Worm (Caenorhabditis elegans) whole organism, early embryonic: Measurements from ENCODE around the gene B0564.2.

ENCODE experiments used
- B0310.2 ChIP-seq: sonication (generic microtip); optimal IDR thresholded peaks from 2 replicates; lab custom pipeline; 2016; ENCODE audit warnings: mild to moderate bottlenecking, missing genetic modification characterization, missing compliant biosample characterization
- F13C5.2 ChIP-seq: sonication (generic microtip); optimal IDR thresholded peaks from 2 replicates; lab custom pipeline; 2017; ENCODE audit warnings: mild to moderate bottlenecking, missing genetic modification characterization, inconsistent platforms, missing compliant biosample characterization
- aly-1 ChIP-seq: sonication (generic microtip); optimal IDR thresholded peaks from 2 replicates; lab custom pipeline; 2016; ENCODE audit warnings: missing genetic modification characterization, missing compliant biosample characterization
- ama-1 ChIP-seq: fragments of 150-350 bp; optimal IDR thresholded peaks from 2 replicates; lab custom pipeline; 2014
- ceh-13 ChIP-seq: fragments of 200-800 bp; sonication (Bioruptor generic); optimal IDR thresholded peaks from 2 replicates; lab custom pipeline; 2018; ENCODE audit warnings: mild to moderate bottlenecking, missing genetic modification characterization, missing compliant biosample characterization
- ceh-36 ChIP-seq: sonication (generic microtip); optimal IDR thresholded peaks from 2 replicates; lab custom pipeline; 2016; ENCODE audit warnings: missing genetic modification characterization, inconsistent platforms, missing compliant biosample characterization
- ets-7 ChIP-seq: sonication (generic microtip); optimal IDR thresholded peaks from 2 replicates; lab custom pipeline; 2016; ENCODE audit warnings: missing genotype, missing genetic modification characterization, missing compliant biosample characterization
- flt-1 ChIP-seq: fragments of 200-800 bp; sonication (Bioruptor generic); IDR thresholded peaks from 2 replicates; pipeline ENCODE4 v1.3.6; 2022; ENCODE audit warnings: missing genetic modification characterization, missing compliant biosample characterization
- hmbx-1 ChIP-seq: sonication (generic microtip); optimal IDR thresholded peaks from 2 replicates; lab custom pipeline; 2016; ENCODE audit warnings: mild to moderate bottlenecking, missing genetic modification characterization, missing compliant biosample characterization
- hmg-4 ChIP-seq: fragments of 200-800 bp; sonication (Bioruptor generic); optimal IDR thresholded peaks from 2 replicates; lab custom pipeline; 2018; ENCODE audit warnings: mild to moderate bottlenecking, missing genetic modification characterization, missing compliant biosample characterization
- hnd-1 ChIP-seq: sonication (generic microtip); optimal IDR thresholded peaks from 2 replicates; lab custom pipeline; 2016; ENCODE audit warnings: missing genetic modification characterization, missing compliant biosample characterization
- pes-1 ChIP-seq: fragments of 200-800 bp; sonication (Bioruptor generic); IDR thresholded peaks from 2 replicates; pipeline ENCODE4 v1.3.6; 2022; ENCODE audit warnings: missing genetic modification reagents, missing genetic modification characterization, missing compliant biosample characterization
- scrt-1 ChIP-seq: fragments of 200-800 bp; sonication (Bioruptor generic); IDR thresholded peaks from 2 replicates; pipeline ENCODE4 v1.3.6; 2022; ENCODE audit warnings: missing genetic modification characterization, missing compliant biosample characterization
- sea-1 ChIP-seq: fragments of 200-800 bp; sonication (Bioruptor generic); conservative IDR thresholded peaks from 2 replicates; pipeline ENCODE4 v1.3.6; 2022; ENCODE audit warnings: missing genetic modification characterization, missing compliant biosample characterization
- tbx-11 ChIP-seq: fragments of 200-800 bp; sonication (Bioruptor generic); IDR thresholded peaks from 2 replicates; pipeline ENCODE4 v1.3.6; 2022; ENCODE audit warnings: missing genetic modification characterization, missing compliant biosample characterization
- tbx-37 ChIP-seq: fragments of 200-800 bp; sonication (Bioruptor generic); conservative IDR thresholded peaks from 2 replicates; pipeline ENCODE4 v1.3.6; 2022; ENCODE audit warnings: missing genetic modification reagents, missing genetic modification characterization, missing compliant biosample characterization
- tra-4 ChIP-seq: sonication (generic microtip); optimal IDR thresholded peaks from 2 replicates; lab custom pipeline; 2017; ENCODE audit warnings: missing genetic modification characterization, missing compliant biosample characterization

Gene B0564.2

ce11 chrIV:13071445-13071844 lies 36.0 kb upstream of the B0564.2 start, which contains the start of gene scl-8:
scl-8 (plus strand) TSS chrIV:13071745.
- TF ChIP-seq ceh-13 (GFP tag; lab: Kevin White, UChicago) (no peak), B0310.2 (tag; lab: Kevin White, UChicago) (no peak), flt-1 (no peak), F13C5.2 (tag; lab: Kevin White, UChicago) (no peak), hmbx-1 (tag; lab: Kevin White, UChicago) (no peak), pes-1 (GFP tag; lab: Robert Waterston, UW) (no peak), aly-1 (tag; lab: Kevin White, UChicago) (no peak)

- TF ChIP-seq tra-4 (tag; lab: Kevin White, UChicago) (no peak), aly-1 (tag; lab: Kevin White, UChicago) (no peak), ama-1 (no peak), pes-1 (GFP tag; lab: Robert Waterston, UW) (no peak), tbx-37 (GFP tag; lab: Robert Waterston, UW) (no peak), hmbx-1 (tag; lab: Kevin White, UChicago) (no peak), ets-7 (tag; lab: Kevin White, UChicago) (no peak), ceh-36 (tag; lab: Kevin White, UChicago) (no peak), F13C5.2 (tag; lab: Kevin White, UChicago) (no peak), sea-1 (GFP tag; lab: Robert Waterston, UW) (no peak), tbx-11 (GFP tag; lab: Robert Waterston, UW) (no peak), B0310.2 (tag; lab: Kevin White, UChicago) (no peak), flt-1 (no peak), ceh-13 (GFP tag; lab: Kevin White, UChicago) (no peak)
Measured at ce11 chrIV:13075625-13076252, 31.7 kb upstream of the B0564.2 start.

DNA sequence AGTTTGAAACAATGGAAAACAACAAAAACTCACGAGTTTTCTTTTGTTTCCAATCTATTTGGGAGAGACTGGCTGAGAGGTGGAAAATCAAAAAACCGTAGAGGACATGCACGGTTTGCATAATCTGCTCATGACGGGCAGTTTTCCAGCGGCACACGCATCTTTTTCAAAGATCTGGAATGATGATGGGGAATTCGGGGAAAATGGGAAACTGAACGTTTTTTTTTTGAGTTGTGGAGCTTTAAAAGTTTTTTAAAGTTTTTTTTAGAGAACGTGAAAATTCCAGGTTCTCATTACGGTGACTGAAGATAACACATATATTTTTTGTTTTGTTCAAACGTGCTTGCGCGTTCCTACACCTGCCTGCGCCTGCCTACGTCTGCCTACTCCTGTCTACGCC lies 30.8 kb upstream of the B0564.2 start, which contains the start of gene C39E9.7:
TSS of gene C39E9.7 (minus strand) at position 101 of the 400 bp plus-strand sequence.
- no peak for TF ChIP-seq F13C5.2 (tag; lab: Kevin White, UChicago)
- no peak for TF ChIP-seq hnd-1
- TF ChIP-seq tra-4 (tag; lab: Kevin White, UChicago) = no peak
- no peak for TF ChIP-seq tbx-37 (GFP tag; lab: Robert Waterston, UW)
- TF ChIP-seq flt-1 = no peak
- no peak for TF ChIP-seq B0310.2 (tag; lab: Kevin White, UChicago)
- no peak for TF ChIP-seq ceh-36 (tag; lab: Kevin White, UChicago)
- no peak for TF ChIP-seq hmbx-1 (tag; lab: Kevin White, UChicago)
- no peak for TF ChIP-seq ets-7 (tag; lab: Kevin White, UChicago)
- no peak for TF ChIP-seq hmg-4 (GFP tag; lab: Kevin White, UChicago)
- TF ChIP-seq sea-1 (GFP tag; lab: Robert Waterston, UW) = no peak
- TF ChIP-seq ama-1 = no peak
- no peak for TF ChIP-seq tbx-11 (GFP tag; lab: Robert Waterston, UW)
- TF ChIP-seq aly-1 (tag; lab: Kevin White, UChicago) = no peak
- no peak for TF ChIP-seq pes-1 (GFP tag; lab: Robert Waterston, UW)
- no peak for TF ChIP-seq scrt-1 (GFP tag; lab: Robert Waterston, UW)
- TF ChIP-seq ceh-13 (GFP tag; lab: Kevin White, UChicago) = no peak

DNA sequence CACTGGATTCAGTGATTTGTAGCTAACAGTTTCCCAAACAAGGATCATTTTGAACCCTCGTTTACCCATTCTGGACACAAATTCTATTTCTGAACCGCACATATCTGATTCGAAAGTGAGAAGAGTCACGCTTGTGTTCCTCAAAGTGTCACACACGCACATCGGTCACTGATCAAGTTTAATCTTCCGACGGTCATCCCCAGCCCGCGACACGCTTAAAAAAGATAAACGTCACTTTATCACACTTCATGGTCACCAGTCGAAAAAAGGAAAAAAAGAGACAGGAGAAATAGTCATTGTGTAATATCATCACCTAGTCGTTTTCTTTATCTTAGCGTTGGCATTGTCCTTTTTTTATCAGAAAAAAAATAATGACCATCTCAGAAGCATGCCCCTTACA lies 29.8 kb upstream of the B0564.2 start:
- TF ChIP-seq flt-1 (no peak), B0310.2 (tag; lab: Kevin White, UChicago) (no peak), F13C5.2 (tag; lab: Kevin White, UChicago) (no peak), aly-1 (tag; lab: Kevin White, UChicago) (no peak), pes-1 (GFP tag; lab: Robert Waterston, UW) (no peak), tra-4 (tag; lab: Kevin White, UChicago) (no peak), hmg-4 (GFP tag; lab: Kevin White, UChicago) (no peak), tbx-11 (GFP tag; lab: Robert Waterston, UW) (no peak), ceh-36 (tag; lab: Kevin White, UChicago) (no peak), ama-1 (no peak), ets-7 (tag; lab: Kevin White, UChicago) (no peak), ceh-13 (GFP tag; lab: Kevin White, UChicago) (no peak), sea-1 (GFP tag; lab: Robert Waterston, UW) (no peak), tbx-37 (GFP tag; lab: Robert Waterston, UW) (no peak)

DNA sequence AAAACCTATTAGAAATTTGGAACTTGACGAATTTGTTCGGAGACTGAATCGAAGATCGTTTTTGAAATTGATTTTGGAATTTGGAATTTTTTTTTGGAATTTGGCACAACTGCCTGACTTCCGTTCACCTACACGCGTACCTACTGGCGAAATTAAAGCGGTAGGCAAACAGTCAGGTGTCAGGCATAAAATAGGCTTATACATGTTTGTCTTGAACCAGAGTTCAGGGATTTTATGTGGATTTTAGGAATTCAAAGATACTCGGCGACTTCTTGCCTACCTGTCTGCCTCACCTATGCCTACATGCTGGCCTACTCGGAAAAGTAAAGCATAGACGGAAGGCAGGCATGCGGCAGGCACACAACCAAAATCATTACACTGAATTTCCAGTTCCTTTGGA lies 29.1 kb upstream of the B0564.2 start:
- TF ChIP-seq hnd-1 = no peak
- no peak for TF ChIP-seq F13C5.2 (tag; lab: Kevin White, UChicago)
- TF ChIP-seq hmg-4 (GFP tag; lab: Kevin White, UChicago) = no peak
- TF ChIP-seq ama-1 = no peak
- no peak for TF ChIP-seq scrt-1 (GFP tag; lab: Robert Waterston, UW)
- TF ChIP-seq ceh-13 (GFP tag; lab: Kevin White, UChicago) = no peak
- no peak for TF ChIP-seq B0310.2 (tag; lab: Kevin White, UChicago)

DNA sequence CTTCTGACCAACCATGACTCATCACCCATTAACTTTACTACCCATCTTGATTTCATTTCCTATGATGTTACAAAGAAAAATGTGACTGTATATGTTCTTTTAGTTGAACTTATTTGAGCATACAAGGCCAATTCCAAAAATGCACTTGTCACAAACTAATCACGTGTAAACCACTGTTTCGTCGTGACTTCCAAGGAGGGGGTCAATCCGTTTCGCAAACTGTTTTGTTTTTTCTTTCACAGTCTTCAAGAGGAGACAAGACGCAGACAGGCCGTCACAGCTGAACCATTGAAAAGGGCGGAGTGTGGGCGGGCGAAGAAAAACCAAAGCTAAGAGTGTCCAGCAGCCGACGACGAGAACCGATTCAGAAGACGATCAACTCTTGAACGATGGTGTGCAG lies 28.3 kb upstream of the B0564.2 start, which contains the start of gene C39E9.8:
TSS of gene C39E9.8 (plus strand) at position 328 of the 400 bp plus-strand sequence.
- TF ChIP-seq tra-4 (tag; lab: Kevin White, UChicago) = no peak
- TF ChIP-seq B0310.2 (tag; lab: Kevin White, UChicago) = no peak
- no peak for TF ChIP-seq hmg-4 (GFP tag; lab: Kevin White, UChicago)
- TF ChIP-seq scrt-1 (GFP tag; lab: Robert Waterston, UW) = no peak
- TF ChIP-seq ama-1 = no peak
- no peak for TF ChIP-seq tbx-11 (GFP tag; lab: Robert Waterston, UW)
- no peak for TF ChIP-seq ceh-13 (GFP tag; lab: Kevin White, UChicago)
- TF ChIP-seq sea-1 (GFP tag; lab: Robert Waterston, UW) = no peak
- TF ChIP-seq tbx-37 (GFP tag; lab: Robert Waterston, UW) = no peak
- no peak for TF ChIP-seq flt-1
- TF ChIP-seq pes-1 (GFP tag; lab: Robert Waterston, UW) = no peak
- TF ChIP-seq hnd-1 = no peak
- TF ChIP-seq ceh-36 (tag; lab: Kevin White, UChicago) = no peak
- no peak for TF ChIP-seq aly-1 (tag; lab: Kevin White, UChicago)
